Worm (Caenorhabditis elegans): ENCODE results near the gene idpp-15.

ce11 chrIII:8573869-8574268, 49.0 kb downstream of the idpp-15 start:
- TF ChIP-seq ama-1 (optimal IDR thresholded peaks at IDR 0.05), result no peak
- no peak for TF ChIP-seq eyg-1 (tag; optimal IDR thresholded peaks at IDR 0.05)
- no peak for TF ChIP-seq hlh-30 (tag; optimal IDR thresholded peaks at IDR 0.05; ENCODE audit: insufficient read depth)
- no peak for TF ChIP-seq elt-4 (tag; optimal IDR thresholded peaks at IDR 0.05)
- no peak for TF ChIP-seq sdc-2 (tag; optimal IDR thresholded peaks at IDR 0.05)
- TF ChIP-seq fkh-10 (GFP tag; optimal IDR thresholded peaks at IDR 0.05), result no peak
- no peak for TF ChIP-seq gmeb-2 (tag; optimal IDR thresholded peaks at IDR 0.05)
- no peak for TF ChIP-seq lim-6 (tag; optimal IDR thresholded peaks at IDR 0.05)
- no peak for TF ChIP-seq pag-3 (tag; optimal IDR thresholded peaks at IDR 0.05; ENCODE audit: borderline replicate concordance)
- no peak for TF ChIP-seq fax-1 (tag; optimal IDR thresholded peaks at IDR 0.05)
- no peak for TF ChIP-seq ceh-2 (tag; optimal IDR thresholded peaks at IDR 0.05)
